Fruit fly (Drosophila melanogaster) whole organism, embryonic: Measurements from ENCODE around the gene CG14696.

Experiments used
- Antp ChIP-seq: fragments of 200-800 bp; sonication (Bioruptor generic); optimal IDR thresholded peaks from 3 replicates; lab custom pipeline; 2016; ENCODE audit warnings: missing biosample characterization, missing genetic modification characterization
- B-H2 ChIP-seq: fragments of 200-800 bp; sonication (Bioruptor generic); optimal IDR thresholded peaks from 2 replicates; lab custom pipeline; 2018; ENCODE audit warnings: missing biosample characterization, mild to moderate bottlenecking, missing genetic modification characterization
- CG11085 ChIP-seq: fragments of 200-800 bp; sonication (Bioruptor generic); IDR thresholded peaks from 2 replicates; pipeline ENCODE4 v1.3.6; 2022; ENCODE audit warnings: missing biosample characterization, missing genetic modification characterization
- CG14050 ChIP-seq: fragments of 200-800 bp; sonication (Bioruptor generic); IDR thresholded peaks from 3 replicates; pipeline ENCODE4 v1.3.6; 2022; ENCODE audit warnings: missing biosample characterization, missing genetic modification characterization
- CG16815 ChIP-seq: fragments of 200-800 bp; sonication (Bioruptor generic); optimal IDR thresholded peaks from 3 replicates; lab custom pipeline; 2017; ENCODE audit warnings: missing biosample characterization, mild to moderate bottlenecking, missing genetic modification characterization
- CG16863 ChIP-seq: fragments of 200-800 bp; sonication (Bioruptor generic); optimal IDR thresholded peaks from 3 replicates; lab custom pipeline; 2016; ENCODE audit warnings: missing biosample characterization, missing genetic modification characterization
- CG17802 ChIP-seq: fragments of 200-800 bp; sonication (Bioruptor generic); optimal IDR thresholded peaks from 2 replicates; lab custom pipeline; 2018; ENCODE audit warnings: missing biosample characterization, mild to moderate bottlenecking, missing genetic modification characterization, moderate library complexity
- CG18599 ChIP-seq: fragments of 200-800 bp; sonication (Bioruptor generic); optimal IDR thresholded peaks from 3 replicates; lab custom pipeline; 2017; ENCODE audit warnings: missing biosample characterization, missing genetic modification characterization, mild to moderate bottlenecking, moderate library complexity, missing genetic modification reagents
- CG2712 ChIP-seq: fragments of 200-800 bp; optimal IDR thresholded peaks from 3 replicates; lab custom pipeline; 2019; ENCODE audit warnings: missing biosample characterization, mild to moderate bottlenecking, missing genetic modification characterization, moderate library complexity
- CG34376 ChIP-seq: fragments of 200-800 bp; sonication (Bioruptor generic); optimal IDR thresholded peaks from 2 replicates; lab custom pipeline; 2018; ENCODE audit warnings: missing biosample characterization, mild to moderate bottlenecking, missing genetic modification characterization
- CG3726 ChIP-seq: fragments of 200-800 bp; sonication (Bioruptor generic); IDR thresholded peaks from 3 replicates; pipeline ENCODE4, ENCODE4 v1.3.6; 2022; ENCODE audit warnings: missing biosample characterization, missing genetic modification characterization
- CG4730 ChIP-seq: fragments of 200-800 bp; sonication (Bioruptor generic); IDR thresholded peaks from 2 replicates; pipeline ENCODE4 v1.3.6; 2022; ENCODE audit warnings: missing biosample characterization, missing genetic modification characterization
- CG5953 ChIP-seq: fragments of 200-800 bp; sonication (Bioruptor generic); IDR thresholded peaks from 2 replicates; pipeline ENCODE4 v1.3.6; 2022; ENCODE audit warnings: missing biosample characterization, missing genetic modification characterization
- CG7745 ChIP-seq: fragments of 200-800 bp; sonication (Bioruptor generic); optimal IDR thresholded peaks from 2 replicates; lab custom pipeline; 2018; ENCODE audit warnings: missing biosample characterization, mild to moderate bottlenecking, missing genetic modification characterization, moderate library complexity
- CG9727 ChIP-seq: fragments of 200-800 bp; sonication (Bioruptor generic); optimal IDR thresholded peaks from 3 replicates; lab custom pipeline; 2017; ENCODE audit warnings: missing biosample characterization, mild to moderate bottlenecking, missing genetic modification characterization
- CG9932 ChIP-seq: fragments of 200-800 bp; sonication (Bioruptor generic); IDR thresholded peaks from 2 replicates; pipeline ENCODE4 v1.3.6; 2022; ENCODE audit warnings: missing biosample characterization, missing genetic modification characterization
- D19A ChIP-seq: fragments of 200-800 bp; optimal IDR thresholded peaks from 3 replicates; lab custom pipeline; 2019; ENCODE audit warnings: missing biosample characterization, mild to moderate bottlenecking, missing genetic modification characterization, moderate library complexity
- Dbx ChIP-seq: fragments of 200-800 bp; sonication (Bioruptor generic); IDR thresholded peaks from 3 replicates; pipeline ENCODE4 v1.3.6; 2022; ENCODE audit warnings: missing biosample characterization, missing genetic modification characterization
- Drgx ChIP-seq: fragments of 200-800 bp; sonication (Bioruptor generic); IDR thresholded peaks from 2 replicates; pipeline ENCODE4 v1.3.6; 2022; ENCODE audit warnings: missing biosample characterization, missing genetic modification characterization
- Gsc ChIP-seq: fragments of 200-800 bp; sonication (Bioruptor generic); IDR thresholded peaks from 2 replicates; pipeline ENCODE4 v1.3.6; 2022; ENCODE audit warnings: missing biosample characterization, missing genetic modification characterization
- HLHmδ ChIP-seq: fragments of 200-800 bp; sonication (Bioruptor generic); optimal IDR thresholded peaks from 2 replicates; lab custom pipeline; 2018; ENCODE audit warnings: missing biosample characterization, mild to moderate bottlenecking, missing genetic modification characterization, moderate library complexity
- HmgZ ChIP-seq: fragments of 200-800 bp; sonication (Bioruptor generic); optimal IDR thresholded peaks from 2 replicates; lab custom pipeline; 2018; ENCODE audit warnings: missing biosample characterization, mild to moderate bottlenecking, missing genetic modification characterization
- Hmr ChIP-seq: fragments of 200-800 bp; sonication (Bioruptor generic); optimal IDR thresholded peaks from 3 replicates; lab custom pipeline; 2017; ENCODE audit warnings: mild to moderate bottlenecking, missing biosample characterization, missing genetic modification reagents, missing genetic modification characterization
- Jarid2 ChIP-seq: fragments of 200-800 bp; sonication (Bioruptor generic); optimal IDR thresholded peaks from 3 replicates; lab custom pipeline; 2017; ENCODE audit warnings: mild to moderate bottlenecking, missing biosample characterization, missing genetic modification reagents, missing genetic modification characterization
- Lpt ChIP-seq: fragments of >200 bp; optimal IDR thresholded peaks from 2 replicates; lab custom pipeline; 2018; ENCODE audit warnings: missing biosample characterization, missing genetic modification characterization
- Myb ChIP-seq: fragments of 200-800 bp; sonication (Bioruptor generic); optimal IDR thresholded peaks from 2 replicates; lab custom pipeline; 2016; ENCODE audit warnings: missing biosample characterization, missing genetic modification characterization
- NK7.1 ChIP-seq: fragments of 200-800 bp; sonication (Bioruptor generic); optimal IDR thresholded peaks from 3 replicates; lab custom pipeline; 2016; ENCODE audit warnings: missing biosample characterization, missing genetic modification characterization
- Oaz ChIP-seq: fragments of 200-800 bp; sonication (Bioruptor generic); IDR thresholded peaks from 2 replicates; pipeline ENCODE4 v1.3.6; 2022; ENCODE audit warnings: missing biosample characterization, missing genetic modification characterization
- Rfx ChIP-seq: fragments of 200-800 bp; sonication (Bioruptor generic); IDR thresholded peaks from 2 replicates; pipeline ENCODE4 v1.3.6; 2022; ENCODE audit warnings: missing biosample characterization, missing genetic modification characterization
- dysf ChIP-seq: fragments of 200-800 bp; sonication (Bioruptor generic); IDR thresholded peaks from 3 replicates; pipeline ENCODE4 v1.3.6; 2022; ENCODE audit warnings: missing biosample characterization, missing genetic modification characterization
- eve ChIP-seq, 2 experiments: fragments of >200 bp; optimal IDR thresholded peaks; 2 replicates each; lab custom pipeline; 2017; ENCODE audit warnings: missing biosample characterization in 2 of 2, missing genetic modification characterization in 2 of 2
- fd102C ChIP-seq: fragments of 200-800 bp; sonication (Bioruptor generic); optimal IDR thresholded peaks from 2 replicates; lab custom pipeline; 2018; ENCODE audit warnings: missing biosample characterization, mild to moderate bottlenecking, missing genetic modification characterization, moderate library complexity
- fru ChIP-seq: fragments of >200 bp; optimal IDR thresholded peaks from 2 replicates; lab custom pipeline; 2017
- grau ChIP-seq: fragments of 200-800 bp; optimal IDR thresholded peaks from 3 replicates; lab custom pipeline; 2019; ENCODE audit warnings: missing biosample characterization, mild to moderate bottlenecking, missing genetic modification characterization, moderate library complexity
- gro ChIP-seq: fragments of 200-800 bp; sonication (Bioruptor generic); optimal IDR thresholded peaks from 2 replicates; lab custom pipeline; 2016; ENCODE audit warnings: missing biosample characterization, missing genetic modification characterization
- gt ChIP-seq: fragments of 200-800 bp; sonication (Bioruptor generic); IDR thresholded peaks from 2 replicates; pipeline ENCODE4 v1.3.6; 2022; ENCODE audit warnings: missing biosample characterization, missing genetic modification characterization
- jing ChIP-seq: fragments of 200-800 bp; sonication (Bioruptor generic); optimal IDR thresholded peaks from 2 replicates; lab custom pipeline; 2018; ENCODE audit warnings: missing biosample characterization, mild to moderate bottlenecking, missing genetic modification characterization
- kay ChIP-seq: fragments of 200-800 bp; sonication (Bioruptor generic); optimal IDR thresholded peaks from 2 replicates; lab custom pipeline; 2016; ENCODE audit warnings: missing biosample characterization, missing genetic modification characterization
- ken ChIP-seq: fragments of 200-800 bp; sonication (Bioruptor generic); IDR thresholded peaks from 3 replicates; pipeline ENCODE4 v1.3.6; 2022; ENCODE audit warnings: missing biosample characterization, missing genetic modification characterization
- lmd ChIP-seq: fragments of 200-800 bp; sonication (Bioruptor generic); IDR thresholded peaks from 2 replicates; pipeline ENCODE4 v1.3.6; 2022; ENCODE audit warnings: missing biosample characterization, missing genetic modification characterization
- nerfin-2 ChIP-seq: fragments of 200-800 bp; sonication (Bioruptor generic); IDR thresholded peaks from 2 replicates; pipeline ENCODE4 v1.3.6; 2022; ENCODE audit warnings: missing biosample characterization, missing genetic modification characterization; ENCODE audit not compliant: partially characterized antibody
- peb ChIP-seq: fragments of 200-800 bp; sonication (Bioruptor generic); IDR thresholded peaks from 2 replicates; pipeline ENCODE4 v1.3.6; 2022; ENCODE audit warnings: missing biosample characterization, missing genetic modification characterization
- phol ChIP-seq: fragments of 200-800 bp; sonication (Bioruptor generic); optimal IDR thresholded peaks from 3 replicates; lab custom pipeline; 2018; ENCODE audit warnings: missing biosample characterization, mild to moderate bottlenecking, missing genetic modification characterization, moderate library complexity
- prd ChIP-seq, 3 experiments: fragments of >200 bp in 2 of 3; fragments of 200-800 bp in 1 of 3; sonication (Bioruptor generic) in 1 of 3; optimal IDR thresholded peaks in 2 of 3; IDR thresholded peaks in 1 of 3; 2 replicates in 2 of 3; 3 replicates in 1 of 3; pipeline versions ENCODE4 v1.3.6 to Lab custom; 2017 to 2022; ENCODE audit warnings: missing biosample characterization in 1 of 3, missing genetic modification characterization in 1 of 3
- schlank ChIP-seq: fragments of 200-800 bp; sonication (Bioruptor generic); optimal IDR thresholded peaks from 2 replicates; lab custom pipeline; 2018; ENCODE audit warnings: missing biosample characterization, mild to moderate bottlenecking, missing genetic modification characterization
- sd ChIP-seq: fragments of 200-800 bp; sonication (Bioruptor generic); optimal IDR thresholded peaks from 3 replicates; lab custom pipeline; 2018; ENCODE audit warnings: missing biosample characterization, mild to moderate bottlenecking, missing genetic modification characterization, moderate library complexity
- seq ChIP-seq: fragments of 200-800 bp; sonication (Bioruptor generic); IDR thresholded peaks from 2 replicates; pipeline ENCODE4 v1.3.6; 2022; ENCODE audit warnings: missing biosample characterization, missing genetic modification characterization
- sima ChIP-seq: fragments of 200-800 bp; sonication (Bioruptor generic); optimal IDR thresholded peaks from 2 replicates; lab custom pipeline; 2016; ENCODE audit warnings: missing biosample characterization, missing genetic modification characterization
- stwl ChIP-seq: fragments of 200-800 bp; sonication (Bioruptor generic); optimal IDR thresholded peaks from 3 replicates; lab custom pipeline; 2018; ENCODE audit warnings: missing biosample characterization, mild to moderate bottlenecking, missing genetic modification characterization, moderate library complexity

CG14696 gene

dm6 chr3R:10875515-10876434 lies 9.0 kb downstream of the CG14696 start, which contains the start of gene Sodh2 (continued):
- TF ChIP-seq Drgx (GFP tag; lab: Robert Waterston, UW) (peak; percentile 91), Gsc (GFP tag; lab: Robert Waterston, UW) (0 out of 2 replicates have a peak, but pooled peaks have one; percentile 19), sd (tag; lab: Kevin White, UChicago) (peak; percentile 64), fd102C (GFP tag; lab: Kevin White, UChicago) (no peak), fru (lab: Kevin White, UChicago) (no peak), CG34376 (GFP tag; lab: Kevin White, UChicago) (peak; percentile 83), kay (no peak), CG16815 (GFP tag; lab: Kevin White, UChicago) (peak; percentile 56), NK7.1 (GFP tag; lab: Kevin White, UChicago) (peak; percentile 15), CG3726 (GFP tag; lab: Robert Waterston, UW) (peak; percentile 66; the same call in 1 of the 3 replicates), peb (GFP tag; lab: Robert Waterston, UW) (no peak), CG11085 (GFP tag; lab: Robert Waterston, UW) (peak; percentile 82), Jarid2 (GFP tag; lab: Kevin White, UChicago) (peak; percentile 36), CG18599 (GFP tag; lab: Kevin White, UChicago) (peak; percentile 95), gt (GFP tag; lab: Robert Waterston, UW) (no peak), eve (GFP tag; optimal IDR thresholded peaks at IDR 0.05; lab: Kevin White, UChicago) (no peak), Hmr (peak; percentile 94), HLHmδ (GFP tag; lab: Kevin White, UChicago) (peak; percentile 89), HmgZ (tag; lab: Kevin White, UChicago) (peak; percentile 69), grau (peak; percentile 95), Antp (GFP tag; lab: Kevin White, UChicago) (peak; percentile 67), CG17802 (tag; lab: Kevin White, UChicago) (peak; percentile 33), schlank (tag; lab: Kevin White, UChicago) (peak; percentile 86), CG2712 (tag; lab: Kevin White, UChicago) (peak; percentile 85), Dbx (GFP tag; lab: Robert Waterston, UW) (peak; percentile 66; the same call in 2 of the 3 replicates), Rfx (GFP tag; lab: Robert Waterston, UW) (peak; percentile 94), Oaz (GFP tag; lab: Robert Waterston, UW) (0 out of 2 replicates have a peak, but pooled peaks have one; percentile 25), sima (GFP tag; lab: Kevin White, UChicago) (peak; percentile 17), CG5953 (GFP tag; lab: Robert Waterston, UW) (0 out of 2 replicates have a peak, but pooled peaks have one; percentile 12), jing (GFP tag; lab: Kevin White, UChicago) (no peak), seq (GFP tag; lab: Robert Waterston, UW) (peak; percentile 74), CG9727 (GFP tag; lab: Kevin White, UChicago) (peak; percentile 77), Lpt (GFP tag; lab: Kevin White, UChicago) (no peak), Myb (GFP tag; lab: Kevin White, UChicago) (peak; percentile 57), stwl (no peak), gro (GFP tag; lab: Kevin White, UChicago) (peak; percentile 55), phol (tag; lab: Kevin White, UChicago) (peak; percentile 59), lmd (GFP tag; lab: Robert Waterston, UW) (peak; percentile 83), ken (GFP tag; lab: Robert Waterston, UW) (peak; percentile 73), prd (optimal IDR thresholded peaks at IDR 0.05; lab: Kevin White, UChicago) (no peak), prd (GFP tag; IDR thresholded peaks at IDR 0.05; lab: Robert Waterston, UW) (peak; percentile 80), B-H2 (GFP tag; lab: Kevin White, UChicago) (peak; percentile 85), CG7745 (tag; lab: Kevin White, UChicago) (no peak), CG9932 (GFP tag; lab: Robert Waterston, UW) (peak; percentile 86), CG4730 (GFP tag; lab: Robert Waterston, UW) (no peak), CG16863 (GFP tag; lab: Kevin White, UChicago) (peak; percentile 30), nerfin-2 (GFP tag; lab: Robert Waterston, UW) (no peak), dysf (GFP tag; lab: Robert Waterston, UW) (peak; percentile 79), D19A (tag; lab: Kevin White, UChicago) (peak; percentile 73), CG14050 (GFP tag; lab: Robert Waterston, UW) (peak; percentile 32)
